Worm (Caenorhabditis elegans): Measurements from ENCODE around the gene prx-2.

DNA sequence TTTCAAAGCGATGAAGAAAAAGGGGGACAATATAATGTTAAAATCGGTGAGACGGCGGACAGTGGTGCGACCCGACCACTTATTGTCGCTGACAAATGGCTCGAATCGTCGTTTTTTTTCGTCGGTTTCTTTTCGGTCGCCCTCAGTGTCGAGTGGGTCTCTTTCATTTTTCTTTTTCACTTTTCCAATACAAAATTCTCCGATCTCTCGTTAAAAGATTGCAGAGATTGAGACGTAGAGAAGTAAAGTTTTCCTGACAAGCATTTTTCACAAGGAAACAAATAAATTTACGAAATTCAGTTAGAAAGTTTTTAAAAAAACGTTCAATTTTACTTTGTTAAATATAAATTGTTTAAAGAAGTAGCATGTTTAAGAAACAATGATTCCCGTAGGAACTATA, 47.6 kb downstream of the prx-2 start:
- TF ChIP-seq lin-11 (tag; optimal IDR thresholded peaks at IDR 0.05), result no peak
- TF ChIP-seq elt-3 (tag; optimal IDR thresholded peaks at IDR 0.05), result no peak
- TF ChIP-seq fos-1 (tag; optimal IDR thresholded peaks at IDR 0.05), result no peak
